Worm (Caenorhabditis elegans) whole organism, mixed stage, embryonic: ENCODE data around the gene F26G1.2.

Experiments
- M03D4.4 ChIP-seq: sonication (generic microtip); optimal IDR thresholded peaks from 2 replicates; lab custom pipeline; 2017; ENCODE audit warnings: mild to moderate bottlenecking, missing genetic modification characterization, missing compliant biosample characterization
- bed-3 ChIP-seq: fragments of 200-800 bp; sonication (Bioruptor generic); optimal IDR thresholded peaks from 3 replicates; lab custom pipeline; 2018; ENCODE audit warnings: mild to moderate bottlenecking, missing genetic modification characterization, moderate library complexity, missing compliant biosample characterization
- blmp-1 ChIP-seq: fragments of 150-350 bp; optimal IDR thresholded peaks from 2 replicates; lab custom pipeline; 2014; ENCODE audit warnings: missing biosample characterization, missing genetic modification characterization
- ceh-39 ChIP-seq: fragments of 150-350 bp; optimal IDR thresholded peaks from 2 replicates; lab custom pipeline; 2014; ENCODE audit warnings: missing biosample characterization, missing genetic modification characterization
- ceh-43 ChIP-seq: fragments of 200-800 bp; sonication (Bioruptor generic); optimal IDR thresholded peaks from 2 replicates; lab custom pipeline; 2018; ENCODE audit warnings: mild to moderate bottlenecking, missing genetic modification characterization, moderate library complexity, missing compliant biosample characterization
- ces-1 ChIP-seq: fragments of 150-350 bp; optimal IDR thresholded peaks from 2 replicates; lab custom pipeline; 2014; ENCODE audit warnings: missing biosample characterization, missing genetic modification reagents, missing genetic modification characterization
- cnd-1 ChIP-seq: fragments of 200-800 bp; sonication (Bioruptor generic); optimal IDR thresholded peaks from 2 replicates; lab custom pipeline; 2018; ENCODE audit warnings: mild to moderate bottlenecking, missing genetic modification characterization, missing compliant biosample characterization
- elt-1 ChIP-seq: sonication (generic microtip); optimal IDR thresholded peaks from 2 replicates; lab custom pipeline; 2017; ENCODE audit warnings: missing genetic modification characterization, mild to moderate bottlenecking, missing compliant biosample characterization, antibody characterized with exemption, moderate library complexity, borderline replicate concordance; ENCODE audit not compliant: insufficient read depth
- flh-1 ChIP-seq: fragments of 200-800 bp; sonication (Bioruptor generic); optimal IDR thresholded peaks from 2 replicates; lab custom pipeline; 2018; ENCODE audit warnings: mild to moderate bottlenecking, missing genetic modification characterization, moderate library complexity, missing compliant biosample characterization
- ham-2 ChIP-seq: fragments of 200-800 bp; sonication (Bioruptor generic); optimal IDR thresholded peaks from 2 replicates; lab custom pipeline; 2018; ENCODE audit warnings: mild to moderate bottlenecking, missing genetic modification characterization, missing compliant biosample characterization
- hlh-1 ChIP-seq: fragments of 150-350 bp; optimal IDR thresholded peaks from 2 replicates; lab custom pipeline; 2014; ENCODE audit warnings: missing biosample characterization, missing genetic modification reagents, missing genetic modification characterization
- lin-13 ChIP-seq: fragments of 150-350 bp; optimal IDR thresholded peaks from 2 replicates; lab custom pipeline; 2014; ENCODE audit warnings: missing biosample characterization, missing genetic modification characterization
- lin-32 ChIP-seq: fragments of 200-800 bp; sonication (Bioruptor generic); optimal IDR thresholded peaks from 2 replicates; lab custom pipeline; 2018; ENCODE audit warnings: mild to moderate bottlenecking, missing genetic modification characterization, missing compliant biosample characterization
- lsy-2 ChIP-seq: fragments of 150-350 bp; optimal IDR thresholded peaks from 2 replicates; lab custom pipeline; 2014; ENCODE audit warnings: missing biosample characterization, missing genetic modification characterization
- mab-5 ChIP-seq: fragments of 150-350 bp; optimal IDR thresholded peaks from 2 replicates; lab custom pipeline; 2014; ENCODE audit warnings: missing biosample characterization, missing genetic modification characterization
- mep-1 ChIP-seq: fragments of 150-350 bp; optimal IDR thresholded peaks from 2 replicates; lab custom pipeline; 2017; ENCODE audit warnings: missing biosample characterization, missing genetic modification reagents, missing genetic modification characterization, inconsistent platforms
- mls-2 ChIP-seq: sonication (generic microtip); optimal IDR thresholded peaks from 2 replicates; lab custom pipeline; 2016; ENCODE audit warnings: mild to moderate bottlenecking, missing genetic modification characterization, moderate library complexity, missing compliant biosample characterization
- nhr-12 ChIP-seq: fragments of 150-350 bp; optimal IDR thresholded peaks from 2 replicates; lab custom pipeline; 2014; ENCODE audit warnings: missing biosample characterization, missing genetic modification characterization
- nhr-2 ChIP-seq: fragments of 150-350 bp; optimal IDR thresholded peaks from 2 replicates; lab custom pipeline; 2014; ENCODE audit warnings: missing biosample characterization, missing genetic modification characterization
- nhr-237 ChIP-seq: fragments of 150-350 bp; optimal IDR thresholded peaks from 2 replicates; lab custom pipeline; 2014; ENCODE audit warnings: missing biosample characterization, missing genetic modification characterization
- nhr-28 ChIP-seq: fragments of 150-350 bp; optimal IDR thresholded peaks from 2 replicates; lab custom pipeline; 2014; ENCODE audit warnings: missing biosample characterization, missing genetic modification characterization
- nhr-76 ChIP-seq: sonication (generic microtip); optimal IDR thresholded peaks from 2 replicates; lab custom pipeline; 2017; ENCODE audit warnings: missing biosample characterization, missing genetic modification characterization
- pha-4 ChIP-seq: fragments of 150-350 bp; optimal IDR thresholded peaks from 2 replicates; lab custom pipeline; 2018; ENCODE audit warnings: missing biosample characterization, missing genetic modification reagents, missing genetic modification characterization
- sem-2 ChIP-seq: fragments of 200-800 bp; sonication (Bioruptor generic); optimal IDR thresholded peaks from 2 replicates; lab custom pipeline; 2018; ENCODE audit warnings: mild to moderate bottlenecking, missing genetic modification characterization, missing compliant biosample characterization
- snpc-4 ChIP-seq: fragments of 150-350 bp; optimal IDR thresholded peaks from 2 replicates; lab custom pipeline; 2014; ENCODE audit warnings: missing biosample characterization, missing genetic modification characterization
- sptf-1 ChIP-seq: sonication (generic microtip); optimal IDR thresholded peaks from 2 replicates; lab custom pipeline; 2017; ENCODE audit warnings: mild to moderate bottlenecking, missing genetic modification characterization, moderate library complexity, missing compliant biosample characterization
- tbx-8 ChIP-seq: fragments of 200-800 bp; sonication (Bioruptor generic); optimal IDR thresholded peaks from 2 replicates; lab custom pipeline; 2018; ENCODE audit warnings: mild to moderate bottlenecking, missing genetic modification characterization, moderate library complexity, missing compliant biosample characterization
- unc-120 ChIP-seq: sonication (generic microtip); optimal IDR thresholded peaks from 2 replicates; lab custom pipeline; 2017; ENCODE audit warnings: missing genetic modification characterization, missing compliant biosample characterization; ENCODE audit not compliant: poor library complexity, severe bottlenecking
- unc-39 ChIP-seq: fragments of 150-350 bp; optimal IDR thresholded peaks from 2 replicates; lab custom pipeline; 2014; ENCODE audit warnings: missing biosample characterization, missing genetic modification characterization
- unc-62 ChIP-seq: fragments of 150-350 bp; optimal IDR thresholded peaks from 2 replicates; lab custom pipeline; 2014; ENCODE audit warnings: missing biosample characterization, missing genetic modification reagents, missing genetic modification characterization
- zip-8 ChIP-seq: fragments of 150-350 bp; optimal IDR thresholded peaks from 2 replicates; lab custom pipeline; 2014; ENCODE audit warnings: missing biosample characterization, missing genetic modification characterization
- ztf-11 ChIP-seq: fragments of 150-350 bp; optimal IDR thresholded peaks from 2 replicates; lab custom pipeline; 2014; ENCODE audit warnings: missing biosample characterization, missing genetic modification characterization

Gene F26G1.2

DNA sequence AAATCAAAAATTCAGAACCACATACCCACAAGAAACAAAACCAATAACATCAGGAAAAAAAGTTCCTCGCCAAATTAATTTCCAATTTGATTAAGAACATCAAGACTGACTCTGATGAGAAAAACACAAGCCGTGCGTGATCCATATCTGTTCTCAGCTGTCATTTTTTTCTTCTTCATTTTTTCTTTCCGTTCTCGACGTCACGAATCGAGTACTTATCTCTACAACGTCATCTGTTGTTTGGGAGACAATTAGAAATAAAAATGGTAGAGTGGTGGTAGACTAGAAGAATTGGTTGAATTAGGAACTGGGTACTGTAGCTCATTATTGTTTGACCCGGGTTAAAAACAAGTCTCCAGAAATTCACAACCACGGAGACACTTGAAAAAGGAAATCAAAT, 1.9 kb upstream of the F26G1.2 start:
- TF ChIP-seq hlh-1 (tag; lab: Kevin White, UChicago) (no peak), ces-1 (GFP tag; lab: Kevin White, UChicago) (no peak), nhr-12 (tag; lab: Kevin White, UChicago) (no peak), sptf-1 (tag; lab: Kevin White, UChicago) (no peak), unc-120 (tag; lab: Kevin White, UChicago) (no peak), pha-4 (tag; lab: Kevin White, UChicago) (no peak), unc-39 (tag; lab: Kevin White, UChicago) (no peak), ztf-11 (tag; lab: Kevin White, UChicago) (no peak), flh-1 (GFP tag; lab: Kevin White, UChicago) (no peak), ceh-43 (GFP tag; lab: Kevin White, UChicago) (no peak), elt-1 (tag; lab: Kevin White, UChicago) (no peak), tbx-8 (no peak), nhr-76 (no peak)

DNA sequence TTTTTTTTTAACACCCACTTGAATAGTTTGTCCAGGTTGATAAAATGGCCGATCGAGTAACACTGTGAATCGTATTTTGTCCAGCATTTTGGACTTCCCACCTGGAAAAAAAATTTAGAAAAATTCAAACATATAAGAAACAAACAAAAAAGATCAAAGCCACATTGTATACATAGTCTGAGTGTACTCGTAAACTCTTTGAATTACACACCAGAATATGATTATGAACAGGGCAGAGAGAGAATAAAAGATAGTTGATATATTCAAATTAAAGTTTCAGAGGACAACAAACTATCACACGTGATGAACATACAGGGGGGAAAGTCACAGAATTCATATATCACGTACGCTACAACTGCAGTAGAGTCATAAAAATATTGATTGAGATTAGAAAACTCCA, 3.4 kb downstream of the F26G1.2 start, which contains the start of gene ttm-2:
ttm-2 (minus strand) TSS at position 101 of the 400 bp plus-strand sequence.
- no peak for TF ChIP-seq lsy-2 (tag; lab: Kevin White, UChicago)
- no peak for TF ChIP-seq lin-32
- TF ChIP-seq unc-120 (tag; lab: Kevin White, UChicago), result no peak
- no peak for TF ChIP-seq mls-2 (tag; lab: Kevin White, UChicago)
- TF ChIP-seq tbx-8, result no peak
- no peak for TF ChIP-seq sptf-1 (tag; lab: Kevin White, UChicago)
- no peak for TF ChIP-seq unc-62 (GFP tag; lab: Kevin White, UChicago)
- no peak for TF ChIP-seq ces-1 (GFP tag; lab: Kevin White, UChicago)
- TF ChIP-seq mab-5 (tag; lab: Kevin White, UChicago), result no peak
- TF ChIP-seq hlh-1 (tag; lab: Kevin White, UChicago), result no peak
- no peak for TF ChIP-seq ztf-11 (tag; lab: Kevin White, UChicago)
- no peak for TF ChIP-seq snpc-4 (tag; lab: Kevin White, UChicago)
- TF ChIP-seq cnd-1, result no peak
- no peak for TF ChIP-seq nhr-2
- no peak for TF ChIP-seq zip-8 (tag; lab: Kevin White, UChicago)
- TF ChIP-seq unc-39 (tag; lab: Kevin White, UChicago), result no peak
- no peak for TF ChIP-seq mep-1 (tag; lab: Kevin White, UChicago)
- no peak for TF ChIP-seq elt-1 (tag; lab: Kevin White, UChicago)
- TF ChIP-seq nhr-28, result no peak
- TF ChIP-seq, all 35 proteins: peak for 0

DNA sequence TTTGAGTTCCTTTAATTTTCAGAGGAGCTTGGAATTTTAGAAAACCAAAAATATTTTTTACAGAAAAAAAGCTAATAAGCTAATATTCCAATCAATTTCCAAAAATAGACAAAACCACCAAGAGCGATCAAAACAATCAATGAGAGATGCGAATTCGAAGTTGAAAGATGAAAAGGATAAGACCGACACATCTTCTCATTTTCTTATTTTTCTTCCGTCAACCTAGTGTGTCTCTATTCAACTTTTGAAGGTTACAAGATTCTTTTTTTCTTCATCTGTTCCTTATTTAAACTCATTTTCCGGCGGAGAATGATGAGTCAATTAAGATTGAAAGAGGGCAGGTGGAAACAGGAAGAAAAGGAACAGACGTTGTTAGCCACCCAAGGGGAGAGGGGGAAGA, 4.7 kb downstream of the F26G1.2 start:
- no peak for TF ChIP-seq snpc-4 (tag; lab: Kevin White, UChicago)
- no peak for TF ChIP-seq ham-2 (GFP tag; lab: Kevin White, UChicago)
- no peak for TF ChIP-seq bed-3 (GFP tag; lab: Kevin White, UChicago)
- no peak for TF ChIP-seq ceh-43 (GFP tag; lab: Kevin White, UChicago)
- no peak for TF ChIP-seq unc-39 (tag; lab: Kevin White, UChicago)
- TF ChIP-seq M03D4.4 (tag; lab: Kevin White, UChicago), result no peak
- no peak for TF ChIP-seq hlh-1 (tag; lab: Kevin White, UChicago)
- TF ChIP-seq lsy-2 (tag; lab: Kevin White, UChicago), result no peak
- no peak for TF ChIP-seq elt-1 (tag; lab: Kevin White, UChicago)
- TF ChIP-seq lin-13 (tag; lab: Kevin White, UChicago), result no peak
- TF ChIP-seq blmp-1 (tag; lab: Kevin White, UChicago), result no peak
- TF ChIP-seq cnd-1, result no peak
- TF ChIP-seq flh-1 (GFP tag; lab: Kevin White, UChicago), result no peak
- TF ChIP-seq sem-2, result no peak
- TF ChIP-seq, all 35 proteins: peak for 0

DNA sequence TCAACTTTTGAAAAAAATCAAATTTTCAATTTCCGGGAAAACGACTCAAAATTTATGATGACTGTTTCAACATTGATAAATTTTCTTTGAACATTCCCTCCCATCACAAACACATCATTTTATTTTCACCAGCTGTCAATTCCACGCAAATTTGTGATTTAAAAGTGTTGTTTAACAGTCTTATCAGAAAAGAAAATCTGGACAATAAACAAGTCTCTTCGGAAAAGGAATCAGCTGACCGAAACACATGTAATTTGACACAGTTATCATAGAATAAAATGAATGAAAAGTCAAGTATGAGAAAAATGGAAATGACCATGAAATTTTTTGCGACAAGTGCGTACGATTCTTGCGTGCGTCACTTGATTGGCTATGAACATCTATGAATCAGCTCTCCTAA, 6.2 kb downstream of the F26G1.2 start:
- TF ChIP-seq nhr-237 (tag; lab: Kevin White, UChicago), result no peak
- TF ChIP-seq ham-2 (GFP tag; lab: Kevin White, UChicago), result no peak
- TF ChIP-seq nhr-2, result no peak
- no peak for TF ChIP-seq unc-62 (GFP tag; lab: Kevin White, UChicago)
- no peak for TF ChIP-seq M03D4.4 (tag; lab: Kevin White, UChicago)
- no peak for TF ChIP-seq cnd-1
- TF ChIP-seq pha-4 (tag; lab: Kevin White, UChicago), result no peak
- TF ChIP-seq ceh-39, result no peak
- TF ChIP-seq bed-3 (GFP tag; lab: Kevin White, UChicago), result no peak
- TF ChIP-seq, all 35 proteins: peak for 0
